Worm (Caenorhabditis elegans): Measurements from ENCODE around the gene Y4C6A.4.

DNA sequence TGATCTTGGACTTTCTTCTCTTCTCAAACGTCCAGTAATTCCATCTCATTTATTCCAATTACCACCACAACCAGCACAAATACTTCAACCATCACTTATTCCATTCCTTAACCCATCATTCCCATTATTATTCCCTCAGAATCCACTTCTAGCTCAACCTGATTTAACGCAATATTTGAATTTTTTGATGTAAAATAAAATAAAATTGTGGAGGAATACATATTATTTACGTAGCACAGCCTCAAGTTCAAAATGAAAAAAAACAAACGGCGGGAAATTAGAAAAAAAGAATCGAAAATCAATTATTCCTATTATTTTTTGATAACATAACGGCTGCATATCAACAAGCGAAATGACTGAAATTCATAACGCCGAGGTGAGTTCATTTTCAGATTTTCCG is 47.4 kb upstream of the Y4C6A.4 start, which contains the start of gene ZK616.61:
- TF ChIP-seq unc-55 (GFP tag; optimal IDR thresholded peaks at IDR 0.05) (no peak), peb-1 (tag; optimal IDR thresholded peaks at IDR 0.05) (no peak), unc-62 (GFP tag; optimal IDR thresholded peaks at IDR 0.05) (no peak), fos-1 (tag; optimal IDR thresholded peaks at IDR 0.05) (no peak), nhr-237 (tag; optimal IDR thresholded peaks at IDR 0.05) (no peak), lsy-2 (tag; optimal IDR thresholded peaks at IDR 0.05) (no peak), nhr-11 (tag; optimal IDR thresholded peaks at IDR 0.05) (no peak), aly-2 (tag; optimal IDR thresholded peaks at IDR 0.05) (no peak), lin-13 (GFP tag; optimal IDR thresholded peaks at IDR 0.05) (no peak), lin-11 (tag; optimal IDR thresholded peaks at IDR 0.05) (no peak), ztf-4 (tag; optimal IDR thresholded peaks at IDR 0.05) (no peak), ama-1 (optimal IDR thresholded peaks at IDR 0.05) (no peak), C34F6.9 (tag; optimal IDR thresholded peaks at IDR 0.05) (no peak), skn-1 (tag; optimal IDR thresholded peaks at IDR 0.05) (no peak)

Measured in whole organism, L2 larva.